Fruit fly (Drosophila melanogaster) whole organism, embryonic: Measurements from ENCODE around the gene tho2.

ENCODE experiments used
- Antp ChIP-seq: fragments of 200-800 bp; sonication (Bioruptor generic); optimal IDR thresholded peaks from 3 replicates; lab custom pipeline; 2016; ENCODE audit warnings: missing biosample characterization, missing genetic modification characterization
- Atf-2 ChIP-seq: fragments of 200-800 bp; sonication (Bioruptor generic); optimal IDR thresholded peaks from 2 replicates; lab custom pipeline; 2016; ENCODE audit warnings: missing biosample characterization, missing genetic modification characterization
- BtbVII ChIP-seq: fragments of 200-800 bp; sonication (Bioruptor generic); optimal IDR thresholded peaks from 3 replicates; lab custom pipeline; 2017; ENCODE audit warnings: missing biosample characterization, mild to moderate bottlenecking, missing genetic modification characterization
- CG10565 ChIP-seq: fragments of 200-800 bp; sonication (Bioruptor generic); optimal IDR thresholded peaks from 3 replicates; lab custom pipeline; 2016; ENCODE audit warnings: missing biosample characterization, mild to moderate bottlenecking, missing genetic modification characterization
- CG14441 ChIP-seq: fragments of 200-800 bp; sonication (Bioruptor generic); IDR thresholded peaks from 2 replicates; pipeline ENCODE4 v1.3.6; 2022; ENCODE audit warnings: missing biosample characterization, missing genetic modification characterization
- CG15601 ChIP-seq: fragments of 200-800 bp; sonication (Bioruptor generic); optimal IDR thresholded peaks from 3 replicates; lab custom pipeline; 2019; ENCODE audit warnings: missing biosample characterization, mild to moderate bottlenecking, missing genetic modification characterization, moderate library complexity
- CG15696 ChIP-seq: fragments of 200-800 bp; sonication (Bioruptor generic); optimal IDR thresholded peaks from 2 replicates; lab custom pipeline; 2019; ENCODE audit warnings: missing biosample characterization, mild to moderate bottlenecking, missing genetic modification characterization, moderate library complexity
- CG1647 ChIP-seq: fragments of 200-800 bp; sonication (Bioruptor generic); optimal IDR thresholded peaks from 3 replicates; lab custom pipeline; 2016; ENCODE audit warnings: missing biosample characterization, missing genetic modification characterization
- CG17568 ChIP-seq: fragments of 200-800 bp; sonication (Bioruptor generic); optimal IDR thresholded peaks from 2 replicates; lab custom pipeline; 2018; ENCODE audit warnings: missing biosample characterization, mild to moderate bottlenecking, missing genetic modification characterization, moderate library complexity
- CG1792 ChIP-seq: fragments of 200-800 bp; sonication (Bioruptor generic); optimal IDR thresholded peaks from 2 replicates; lab custom pipeline; 2016; ENCODE audit warnings: missing biosample characterization, missing genetic modification characterization
- CG2678 ChIP-seq: fragments of 200-800 bp; sonication (Bioruptor generic); optimal IDR thresholded peaks from 3 replicates; lab custom pipeline; 2019; ENCODE audit warnings: missing biosample characterization, mild to moderate bottlenecking, missing genetic modification characterization, moderate library complexity
- CG3726 ChIP-seq: fragments of 200-800 bp; sonication (Bioruptor generic); IDR thresholded peaks from 3 replicates; pipeline ENCODE4, ENCODE4 v1.3.6; 2022; ENCODE audit warnings: missing biosample characterization, missing genetic modification characterization
- CG4282 ChIP-seq: fragments of 200-800 bp; sonication (Bioruptor generic); optimal IDR thresholded peaks from 2 replicates; lab custom pipeline; 2016; ENCODE audit warnings: missing biosample characterization, missing genetic modification characterization
- CG5180 ChIP-seq: fragments of 200-800 bp; sonication (Bioruptor generic); optimal IDR thresholded peaks from 3 replicates; lab custom pipeline; 2017; ENCODE audit warnings: missing biosample characterization, missing genetic modification characterization, mild to moderate bottlenecking, moderate library complexity, missing genetic modification reagents
- CG5953 ChIP-seq: fragments of 200-800 bp; sonication (Bioruptor generic); IDR thresholded peaks from 2 replicates; pipeline ENCODE4 v1.3.6; 2022; ENCODE audit warnings: missing biosample characterization, missing genetic modification characterization
- CG6254 ChIP-seq: fragments of 200-800 bp; sonication (Bioruptor generic); optimal IDR thresholded peaks from 3 replicates; lab custom pipeline; 2017; ENCODE audit warnings: mild to moderate bottlenecking, missing biosample characterization, missing genetic modification reagents, missing genetic modification characterization
- CG6765 ChIP-seq: fragments of 200-800 bp; sonication (Bioruptor generic); optimal IDR thresholded peaks from 3 replicates; lab custom pipeline; 2017; ENCODE audit warnings: missing biosample characterization, mild to moderate bottlenecking, missing genetic modification characterization
- CG7372 ChIP-seq: fragments of 200-800 bp; sonication (Bioruptor generic); IDR thresholded peaks from 2 replicates; pipeline ENCODE4 v1.3.6; 2022; ENCODE audit warnings: missing biosample characterization, missing genetic modification characterization
- CG7963 ChIP-seq: fragments of 200-800 bp; sonication (Bioruptor generic); IDR thresholded peaks from 3 replicates; pipeline ENCODE4 v1.3.6; 2022; ENCODE audit warnings: missing biosample characterization, missing genetic modification characterization; ENCODE audit not compliant: partially characterized antibody
- CG8765 ChIP-seq: fragments of 200-800 bp; sonication (Bioruptor generic); IDR thresholded peaks from 2 replicates; pipeline ENCODE4 v1.3.6; 2022; ENCODE audit warnings: missing biosample characterization, missing genetic modification characterization
- CG9727 ChIP-seq: fragments of 200-800 bp; sonication (Bioruptor generic); optimal IDR thresholded peaks from 3 replicates; lab custom pipeline; 2017; ENCODE audit warnings: missing biosample characterization, mild to moderate bottlenecking, missing genetic modification characterization
- CrebB ChIP-seq: fragments of 200-800 bp; sonication (Bioruptor generic); optimal IDR thresholded peaks from 3 replicates; lab custom pipeline; 2018; ENCODE audit warnings: missing biosample characterization, mild to moderate bottlenecking, missing genetic modification characterization
- D ChIP-seq, 2 experiments: fragments of 200-800 bp in 1 of 2; fragments of >200 bp in 1 of 2; sonication (Bioruptor generic) in 1 of 2; optimal IDR thresholded peaks; 2 replicates in 1 of 2; 3 replicates in 1 of 2; lab custom pipeline; 2017; ENCODE audit warnings: mild to moderate bottlenecking in 1 of 2, missing biosample characterization in 1 of 2, missing genetic modification characterization in 1 of 2, missing genetic modification reagents in 1 of 2
- Dip2 ChIP-seq: fragments of 200-800 bp; sonication (Bioruptor generic); IDR thresholded peaks from 2 replicates; pipeline ENCODE4 v1.3.6; 2022; ENCODE audit warnings: missing biosample characterization, missing genetic modification characterization
- Dref ChIP-seq: fragments of 200-800 bp; sonication (Bioruptor generic); IDR thresholded peaks from 2 replicates; pipeline ENCODE4 v1.3.6; 2022; ENCODE audit warnings: missing biosample characterization, missing genetic modification characterization
- Lim3 ChIP-seq: fragments of 200-800 bp; sonication (Bioruptor generic); IDR thresholded peaks from 2 replicates; pipeline ENCODE4 v1.3.6; 2022; ENCODE audit warnings: missing biosample characterization, missing genetic modification characterization
- MESR4 ChIP-seq: fragments of 200-800 bp; sonication (Bioruptor generic); optimal IDR thresholded peaks from 2 replicates; lab custom pipeline; 2018; ENCODE audit warnings: missing biosample characterization, mild to moderate bottlenecking, missing genetic modification characterization, moderate library complexity
- Meics ChIP-seq: fragments of 200-800 bp; sonication (Bioruptor generic); optimal IDR thresholded peaks from 2 replicates; lab custom pipeline; 2017; ENCODE audit warnings: missing biosample characterization, mild to moderate bottlenecking, missing genetic modification characterization
- Mes4 ChIP-seq: fragments of 200-800 bp; sonication (Bioruptor generic); optimal IDR thresholded peaks from 2 replicates; lab custom pipeline; 2016; ENCODE audit warnings: missing biosample characterization, missing genetic modification characterization
- Rx ChIP-seq: fragments of 200-800 bp; sonication (Bioruptor generic); IDR thresholded peaks from 2 replicates; pipeline ENCODE4 v1.3.6; 2022; ENCODE audit warnings: missing biosample characterization, missing genetic modification characterization
- Sry-β ChIP-seq: fragments of 200-800 bp; sonication (Bioruptor generic); optimal IDR thresholded peaks from 2 replicates; lab custom pipeline; 2018; ENCODE audit warnings: missing biosample characterization, mild to moderate bottlenecking, missing genetic modification characterization, moderate library complexity
- Sry-δ ChIP-seq: fragments of 200-800 bp; sonication (Bioruptor generic); optimal IDR thresholded peaks from 2 replicates; lab custom pipeline; 2016; ENCODE audit warnings: missing biosample characterization, missing genetic modification characterization
- Stat92E ChIP-seq, 3 experiments: fragments of >200 bp in 2 of 3; fragments of 200-800 bp in 1 of 3; sonication (Bioruptor generic) in 1 of 3; optimal IDR thresholded peaks; 2 replicates each; lab custom pipeline; 2017 to 2019; ENCODE audit warnings: missing biosample characterization in 3 of 3, missing genetic modification characterization in 3 of 3, mild to moderate bottlenecking in 1 of 3, moderate library complexity in 1 of 3
- al ChIP-seq: fragments of 200-800 bp; sonication (Bioruptor generic); IDR thresholded peaks from 2 replicates; pipeline ENCODE4 v1.3.6; 2022; ENCODE audit warnings: missing biosample characterization, missing genetic modification characterization
- ash1 ChIP-seq: fragments of 200-800 bp; sonication (Bioruptor generic); optimal IDR thresholded peaks from 2 replicates; lab custom pipeline; 2018; ENCODE audit warnings: missing biosample characterization, mild to moderate bottlenecking, missing genetic modification characterization
- ci ChIP-seq: fragments of 200-800 bp; sonication (Bioruptor generic); IDR thresholded peaks from 3 replicates; pipeline ENCODE4 v1.3.6; 2022; ENCODE audit warnings: missing biosample characterization, missing genetic modification characterization
- dan ChIP-seq: fragments of 200-800 bp; sonication (Bioruptor generic); IDR thresholded peaks from 2 replicates; pipeline ENCODE4 v1.3.6; 2022; ENCODE audit warnings: missing biosample characterization, missing genetic modification characterization
- en ChIP-seq: fragments of 200-800 bp; sonication (Bioruptor generic); optimal IDR thresholded peaks from 2 replicates; lab custom pipeline; 2016; ENCODE audit warnings: missing biosample characterization, missing genetic modification characterization
- exex ChIP-seq: fragments of 200-800 bp; sonication (Bioruptor generic); optimal IDR thresholded peaks from 4 replicates; lab custom pipeline; 2018; ENCODE audit warnings: missing biosample characterization, mild to moderate bottlenecking, missing genetic modification characterization, moderate library complexity
- fu2 ChIP-seq: fragments of 200-800 bp; sonication (Bioruptor generic); optimal IDR thresholded peaks from 2 replicates; lab custom pipeline; 2016; ENCODE audit warnings: missing biosample characterization, missing genetic modification characterization
- gem ChIP-seq: fragments of 200-800 bp; sonication (Bioruptor generic); optimal IDR thresholded peaks from 2 replicates; lab custom pipeline; 2019; ENCODE audit warnings: missing biosample characterization, mild to moderate bottlenecking, missing genetic modification characterization, moderate library complexity
- h ChIP-seq: fragments of >200 bp; optimal IDR thresholded peaks from 2 replicates; lab custom pipeline; 2017
- inv ChIP-seq: fragments of 200-800 bp; sonication (Bioruptor generic); IDR thresholded peaks from 2 replicates; pipeline ENCODE4 v1.3.6; 2022; ENCODE audit warnings: missing biosample characterization, missing genetic modification characterization; ENCODE audit not compliant: partially characterized antibody
- sd ChIP-seq: fragments of 200-800 bp; sonication (Bioruptor generic); optimal IDR thresholded peaks from 3 replicates; lab custom pipeline; 2018; ENCODE audit warnings: missing biosample characterization, mild to moderate bottlenecking, missing genetic modification characterization, moderate library complexity
- sr ChIP-seq: fragments of 200-800 bp; sonication (Bioruptor generic); IDR thresholded peaks from 3 replicates; pipeline ENCODE4 v1.3.6; 2022; ENCODE audit warnings: missing biosample characterization, missing genetic modification characterization
- tap ChIP-seq: fragments of 200-800 bp; optimal IDR thresholded peaks from 3 replicates; lab custom pipeline; 2019; ENCODE audit warnings: missing biosample characterization, mild to moderate bottlenecking, missing genetic modification characterization, moderate library complexity
- tll ChIP-seq, 2 experiments: fragments of 200-800 bp in 1 of 2; fragments of >200 bp in 1 of 2; sonication (Bioruptor generic) in 1 of 2; optimal IDR thresholded peaks; 2 replicates each; lab custom pipeline; 2017 to 2019; ENCODE audit warnings: missing biosample characterization in 2 of 2, missing genetic modification characterization in 2 of 2, mild to moderate bottlenecking in 1 of 2, moderate library complexity in 1 of 2
- tup ChIP-seq: fragments of 200-800 bp; sonication (Bioruptor generic); optimal IDR thresholded peaks from 2 replicates; lab custom pipeline; 2016; ENCODE audit warnings: missing biosample characterization, mild to moderate bottlenecking, missing genetic modification characterization, moderate library complexity
- zen2 ChIP-seq: fragments of 200-800 bp; sonication (Bioruptor generic); IDR thresholded peaks from 3 replicates; pipeline ENCODE4 v1.3.6; 2022; ENCODE audit warnings: missing biosample characterization, missing genetic modification characterization; ENCODE audit not compliant: partially characterized antibody

tho2 gene

DNA sequence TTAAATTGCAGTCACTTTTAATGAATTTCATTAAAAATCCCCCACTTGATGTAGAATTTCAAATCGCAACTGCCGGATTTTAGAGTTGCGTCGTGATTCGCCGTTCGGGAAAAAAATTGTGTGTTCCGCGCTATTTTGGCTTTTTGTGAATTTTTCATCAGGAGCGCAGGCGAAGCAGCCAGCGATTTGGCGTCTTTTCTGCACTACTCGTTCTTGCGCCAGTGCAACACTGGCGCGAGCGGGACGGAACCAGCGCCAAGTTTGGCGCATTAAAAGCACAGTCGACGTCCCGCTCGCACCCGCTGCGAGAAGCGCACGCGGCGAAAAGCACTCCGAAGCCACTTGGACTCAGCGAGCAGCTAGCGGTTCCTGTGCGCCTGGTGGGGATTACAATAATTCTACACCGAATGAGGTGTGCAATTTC is 48.4 kb upstream of the tho2 start (continued):
- TF ChIP-seq exex (peak; percentile 9), CG10565 (GFP tag; lab: Kevin White, UChicago) (no peak), h (lab: Kevin White, UChicago) (no peak), CG17568 (peak; percentile 17), CG8765 (GFP tag; lab: Robert Waterston, UW) (no peak), CG15696 (tag; lab: Kevin White, UChicago) (no peak), ash1 (GFP tag; lab: Kevin White, UChicago) (no peak), Lim3 (GFP tag; lab: Robert Waterston, UW) (no peak), CG6254 (GFP tag; lab: Kevin White, UChicago) (peak; percentile 73), Sry-δ (GFP tag; lab: Kevin White, UChicago) (peak; percentile 57), CG14441 (GFP tag; lab: Robert Waterston, UW) (no peak), CG5180 (GFP tag; lab: Kevin White, UChicago) (peak; percentile 56), tap (tag; lab: Kevin White, UChicago) (no peak), gem (tag; lab: Kevin White, UChicago) (no peak), Dip2 (GFP tag; lab: Robert Waterston, UW) (no peak), CG9727 (GFP tag; lab: Kevin White, UChicago) (peak; percentile 16), Dref (GFP tag; lab: Robert Waterston, UW) (no peak), Antp (GFP tag; lab: Kevin White, UChicago) (peak; percentile 18), Mes4 (peak; percentile 16), CG7372 (GFP tag; lab: Robert Waterston, UW) (no peak), inv (GFP tag; lab: Robert Waterston, UW) (no peak), tup (GFP tag; lab: Kevin White, UChicago) (no peak), Stat92E (GFP tag; optimal IDR thresholded peaks at IDR 0.05; lab: Kevin White, UChicago) (peak in 1 of 3 experiments; percentile 89), Sry-β (GFP tag; lab: Kevin White, UChicago) (peak; percentile 69), CG1792 (GFP tag; lab: Kevin White, UChicago) (no peak), CG15601 (peak; percentile 65), CG6765 (GFP tag; lab: Kevin White, UChicago) (no peak), CG7963 (GFP tag; lab: Robert Waterston, UW) (no peak), BtbVII (peak; percentile 55), Atf-2 (no peak), tll (GFP tag; optimal IDR thresholded peaks at IDR 0.05; lab: Kevin White, UChicago) (no peak), zen2 (GFP tag; lab: Robert Waterston, UW) (no peak), al (no peak), Meics (GFP tag; lab: Kevin White, UChicago) (peak; percentile 46), ci (GFP tag; lab: Robert Waterston, UW) (no peak), CrebB (tag; lab: Kevin White, UChicago) (peak; percentile 81), dan (no peak), en (GFP tag; lab: Kevin White, UChicago) (no peak), sd (tag; lab: Kevin White, UChicago) (peak; percentile 92), CG5953 (GFP tag; lab: Robert Waterston, UW) (no peak), CG2678 (tag; lab: Kevin White, UChicago) (peak; percentile 50), Rx (GFP tag; lab: Robert Waterston, UW) (no peak), MESR4 (GFP tag; lab: Kevin White, UChicago) (peak; percentile 6), sr (GFP tag; lab: Robert Waterston, UW) (no peak), CG3726 (GFP tag; lab: Robert Waterston, UW) (no peak), CG4282 (GFP tag; lab: Kevin White, UChicago) (peak; percentile 1), fu2 (no peak), D (optimal IDR thresholded peaks at IDR 0.05; lab: Kevin White, UChicago) (no peak), D (GFP tag; optimal IDR thresholded peaks at IDR 0.05; lab: Kevin White, UChicago) (no peak), CG1647 (GFP tag; lab: Kevin White, UChicago) (no peak)
- TF ChIP-seq, all 482 proteins: peak for 183
